Fruit fly (Drosophila melanogaster) whole organism, pupa: Measurements from ENCODE around the gene slif.

ENCODE experiments used
- CG10348 ChIP-seq: fragments of 200-800 bp; sonication (Bioruptor generic); IDR thresholded peaks from 2 replicates; pipeline ENCODE4 v1.3.6; 2022; ENCODE audit warnings: missing biosample characterization, missing genetic modification characterization
- CG12605 ChIP-seq: fragments of 200-800 bp; sonication (Bioruptor generic); IDR thresholded peaks from 2 replicates; pipeline ENCODE4 v1.3.6; 2022; ENCODE audit warnings: missing biosample characterization, missing genetic modification characterization
- CG13204 ChIP-seq: fragments of 200-800 bp; sonication (Bioruptor generic); optimal IDR thresholded peaks from 2 replicates; lab custom pipeline; 2018; ENCODE audit warnings: missing biosample characterization, mild to moderate bottlenecking, missing genetic modification characterization, moderate library complexity
- CG14655 ChIP-seq: fragments of 200-800 bp; sonication (Bioruptor generic); optimal IDR thresholded peaks from 3 replicates; lab custom pipeline; 2017; ENCODE audit warnings: mild to moderate bottlenecking, missing biosample characterization, missing genetic modification reagents, missing genetic modification characterization
- CG15710 ChIP-seq: fragments of 200-800 bp; sonication (Bioruptor generic); optimal IDR thresholded peaks from 2 replicates; lab custom pipeline; 2018; ENCODE audit warnings: missing biosample characterization, mild to moderate bottlenecking, missing genetic modification characterization, moderate library complexity
- CG17806 ChIP-seq: fragments of 200-800 bp; sonication (Bioruptor generic); optimal IDR thresholded peaks from 2 replicates; lab custom pipeline; 2018; ENCODE audit warnings: missing biosample characterization, mild to moderate bottlenecking, missing genetic modification characterization, moderate library complexity
- CG32121 ChIP-seq: fragments of 200-800 bp; sonication (Bioruptor generic); IDR thresholded peaks from 2 replicates; pipeline ENCODE4 v1.3.6; 2022; ENCODE audit warnings: missing biosample characterization, missing genetic modification characterization
- CG34367 ChIP-seq: fragments of 200-800 bp; sonication (Bioruptor generic); optimal IDR thresholded peaks from 2 replicates; lab custom pipeline; 2018; ENCODE audit warnings: missing biosample characterization, mild to moderate bottlenecking, missing genetic modification characterization
- CG4496 ChIP-seq: fragments of 200-800 bp; sonication (Bioruptor generic); IDR thresholded peaks from 3 replicates; pipeline ENCODE4 v1.3.6; 2022; ENCODE audit warnings: missing biosample characterization, missing genetic modification characterization
- CG8159 ChIP-seq: fragments of 200-800 bp; sonication (Bioruptor generic); optimal IDR thresholded peaks from 3 replicates; lab custom pipeline; 2018; ENCODE audit warnings: missing biosample characterization, mild to moderate bottlenecking, missing genetic modification characterization, moderate library complexity
- CG8301 ChIP-seq: fragments of 200-800 bp; sonication (Bioruptor generic); optimal IDR thresholded peaks from 2 replicates; lab custom pipeline; 2018; ENCODE audit warnings: missing biosample characterization, mild to moderate bottlenecking, missing genetic modification characterization
- CG9948 ChIP-seq: fragments of 200-800 bp; sonication (Bioruptor generic); optimal IDR thresholded peaks from 2 replicates; lab custom pipeline; 2018; ENCODE audit warnings: missing biosample characterization, mild to moderate bottlenecking, missing genetic modification characterization, moderate library complexity
- D1 ChIP-seq: fragments of 200-800 bp; sonication (Bioruptor generic); optimal IDR thresholded peaks from 2 replicates; lab custom pipeline; 2018; ENCODE audit warnings: missing biosample characterization, mild to moderate bottlenecking, missing genetic modification characterization, moderate library complexity
- EcR ChIP-seq: fragments of 200-800 bp; sonication (Bioruptor generic); optimal IDR thresholded peaks from 3 replicates; lab custom pipeline; 2019; ENCODE audit warnings: missing biosample characterization, missing genetic modification characterization, mild to moderate bottlenecking, moderate library complexity, missing genetic modification reagents
- Ets98B ChIP-seq: fragments of 200-800 bp; sonication (Bioruptor generic); IDR thresholded peaks from 2 replicates; pipeline ENCODE4 v1.3.6; 2022; ENCODE audit warnings: missing biosample characterization, missing genetic modification characterization
- Pif1A ChIP-seq: fragments of 200-800 bp; sonication (Bioruptor generic); optimal IDR thresholded peaks from 3 replicates; lab custom pipeline; 2016; ENCODE audit warnings: missing biosample characterization, missing genetic modification characterization
- Pif1B ChIP-seq: fragments of 200-800 bp; sonication (Bioruptor generic); optimal IDR thresholded peaks from 3 replicates; lab custom pipeline; 2016; ENCODE audit warnings: missing biosample characterization, missing genetic modification characterization
- Snoo ChIP-seq: fragments of 200-800 bp; sonication (Bioruptor generic); optimal IDR thresholded peaks from 3 replicates; lab custom pipeline; 2017; ENCODE audit warnings: missing biosample characterization, mild to moderate bottlenecking, missing genetic modification characterization, inconsistent platforms
- fd96Ca ChIP-seq: fragments of 200-800 bp; sonication (Bioruptor generic); IDR thresholded peaks from 3 replicates; pipeline ENCODE4 v1.3.6; 2022; ENCODE audit warnings: missing biosample characterization, missing genetic modification characterization
- gl ChIP-seq: fragments of 200-800 bp; sonication (Bioruptor generic); optimal IDR thresholded peaks from 2 replicates; lab custom pipeline; 2018; ENCODE audit warnings: missing biosample characterization, mild to moderate bottlenecking, missing genetic modification characterization
- rn ChIP-seq: fragments of 200-800 bp; sonication (Bioruptor generic); IDR thresholded peaks from 2 replicates; pipeline ENCODE4 v1.3.6; 2022; ENCODE audit warnings: missing biosample characterization, missing genetic modification characterization

Gene slif

DNA sequence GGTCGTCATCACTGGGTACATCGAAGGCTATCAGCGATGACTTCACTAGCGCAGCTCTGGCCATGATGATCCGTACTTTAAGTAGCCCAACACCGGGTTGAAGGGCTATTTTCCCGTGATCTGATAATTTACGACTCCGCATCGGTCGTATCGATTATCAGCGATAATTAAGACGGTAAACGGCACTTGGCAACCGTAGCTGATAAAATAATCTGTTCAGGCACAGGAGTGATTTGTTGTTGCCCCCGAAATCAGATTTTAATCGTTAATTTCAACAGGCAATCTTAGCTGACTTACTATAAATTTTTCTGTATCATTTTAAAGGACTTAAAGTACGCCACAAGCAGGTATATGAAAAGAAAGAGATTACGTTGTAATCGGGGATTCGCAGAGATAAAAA lies 5.0 kb downstream of the slif start:
- TF ChIP-seq EcR: no peak
- no peak for TF ChIP-seq rn (GFP tag; lab: Robert Waterston, UW)
- no peak for TF ChIP-seq CG14655
- TF ChIP-seq CG32121 (GFP tag; lab: Robert Waterston, UW): no peak
- TF ChIP-seq CG12605 (GFP tag; lab: Robert Waterston, UW): no peak
- TF ChIP-seq Pif1B: no peak
- TF ChIP-seq CG13204 (GFP tag; lab: Kevin White, UChicago): no peak
- no peak for TF ChIP-seq Ets98B (GFP tag; lab: Robert Waterston, UW)
- TF ChIP-seq fd96Ca (GFP tag; lab: Robert Waterston, UW): no peak
- TF ChIP-seq Snoo: no peak
- no peak for TF ChIP-seq CG4496
- no peak for TF ChIP-seq CG34367 (tag; lab: Kevin White, UChicago)
- TF ChIP-seq CG8159: no peak
- no peak for TF ChIP-seq CG17806 (tag; lab: Kevin White, UChicago)
- no peak for TF ChIP-seq Pif1A
- TF ChIP-seq CG8301: no peak
- no peak for TF ChIP-seq CG10348
- TF ChIP-seq CG15710 (tag; lab: Kevin White, UChicago): no peak
- TF ChIP-seq D1: no peak
- TF ChIP-seq CG9948: no peak
- TF ChIP-seq, all 21 proteins: peak for 0

DNA sequence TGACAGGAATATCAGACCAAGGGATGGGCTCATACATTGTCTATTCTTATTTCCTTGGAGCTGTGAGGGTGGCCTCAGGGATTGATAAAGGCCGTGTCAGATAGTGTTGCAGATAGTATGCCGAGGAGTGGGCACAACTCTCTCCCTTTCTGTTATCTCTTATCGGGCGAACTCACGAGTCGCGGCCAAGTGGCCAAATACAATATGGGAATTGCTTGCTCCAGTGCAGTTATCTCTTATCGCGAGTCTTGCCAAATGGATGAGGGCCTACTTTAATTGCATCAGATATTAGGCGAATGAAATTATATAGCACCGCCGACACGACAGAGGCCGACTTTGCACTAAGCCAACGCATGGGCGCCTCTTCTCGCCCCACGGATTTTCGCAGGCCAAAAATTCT lies 6.1 kb downstream of the slif start:
- TF ChIP-seq CG8301 (no peak), EcR (peak; percentile 47)
- TF ChIP-seq, all 21 proteins: peak for 1

DNA sequence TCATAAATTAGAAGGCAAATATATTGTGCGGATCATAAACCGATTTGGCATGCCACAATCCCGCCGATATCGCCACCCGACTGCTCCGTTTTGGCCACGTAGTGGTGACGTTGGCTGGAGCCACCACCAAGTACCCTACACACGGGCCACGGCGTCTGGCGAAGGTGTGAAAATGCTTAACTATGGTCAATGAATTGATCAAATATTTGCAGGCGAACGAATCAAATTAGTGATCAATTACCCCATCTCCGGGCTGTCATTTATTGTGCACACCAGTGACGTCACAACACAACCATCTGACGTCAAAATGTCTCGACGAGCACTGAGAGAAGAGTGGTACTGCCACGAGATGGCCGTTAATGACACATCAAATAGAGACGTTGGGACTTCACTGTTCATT lies 6.8 kb downstream of the slif start:
- TF ChIP-seq CG8301 (no peak), CG8159 (no peak), Pif1B (no peak), CG9948 (no peak), CG17806 (tag; lab: Kevin White, UChicago) (no peak), CG14655 (no peak), Ets98B (GFP tag; lab: Robert Waterston, UW) (no peak), CG34367 (tag; lab: Kevin White, UChicago) (no peak), CG13204 (GFP tag; lab: Kevin White, UChicago) (no peak), EcR (no peak), rn (GFP tag; lab: Robert Waterston, UW) (no peak), CG10348 (no peak), CG12605 (GFP tag; lab: Robert Waterston, UW) (no peak), CG4496 (no peak)

DNA sequence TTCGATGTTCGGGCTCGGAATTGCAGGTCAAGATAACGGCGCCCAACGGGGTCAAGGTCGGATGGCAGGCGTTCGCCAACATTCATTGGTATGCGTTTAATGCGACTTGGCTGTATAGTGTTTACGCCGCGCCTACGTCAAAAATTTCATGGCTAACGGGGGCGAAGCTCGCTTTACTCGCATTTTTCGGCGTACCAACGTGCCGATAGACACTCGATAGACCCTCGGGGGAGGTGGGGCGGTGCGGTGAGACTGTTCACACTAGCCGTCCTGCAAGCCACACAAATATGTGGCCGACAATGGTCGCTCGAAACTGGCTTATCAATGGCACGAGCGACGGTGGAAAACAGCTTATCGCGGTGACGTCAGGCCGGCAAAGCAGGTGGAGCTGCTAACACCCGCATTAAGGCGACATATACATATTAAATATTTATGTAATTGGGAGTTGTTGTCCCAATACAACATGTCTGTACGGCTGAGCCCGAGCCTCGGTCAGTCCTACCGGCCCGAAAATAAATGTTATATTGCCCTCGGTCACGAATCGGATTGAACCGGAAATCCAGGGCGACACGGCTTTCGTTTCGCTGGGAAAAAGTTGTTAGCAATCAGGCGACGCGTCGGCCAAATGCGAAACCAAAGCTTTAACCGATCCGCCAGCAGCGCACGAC lies 7.9 kb downstream of the slif start:
- no peak for TF ChIP-seq CG13204 (GFP tag; lab: Kevin White, UChicago)
- TF ChIP-seq CG4496: no peak
- TF ChIP-seq D1: no peak
- TF ChIP-seq CG9948: no peak

DNA sequence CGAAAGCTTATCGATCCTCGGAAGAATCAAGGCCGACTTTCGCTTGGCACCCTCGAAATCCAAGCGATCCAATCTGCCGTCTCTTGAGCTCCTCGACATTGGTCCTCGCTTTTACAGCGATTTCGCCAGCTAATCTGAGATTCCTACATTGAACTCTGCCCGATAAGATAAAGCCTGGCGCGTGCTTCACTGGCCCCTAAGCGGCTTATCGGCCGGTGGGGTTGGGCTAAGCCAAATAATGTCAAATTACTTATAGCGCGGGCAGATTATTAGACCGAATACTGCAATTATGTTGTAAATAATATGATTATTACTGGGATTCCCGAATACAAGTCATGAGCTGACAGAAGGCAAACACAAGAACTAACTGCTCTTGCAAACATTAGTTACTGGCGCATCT lies 9.2 kb downstream of the slif start:
- TF ChIP-seq CG8301 (no peak), CG14655 (no peak), D1 (no peak), fd96Ca (GFP tag; lab: Robert Waterston, UW) (no peak), Ets98B (GFP tag; lab: Robert Waterston, UW) (no peak), rn (GFP tag; lab: Robert Waterston, UW) (no peak), CG32121 (GFP tag; lab: Robert Waterston, UW) (no peak), Pif1B (no peak), CG4496 (no peak), CG9948 (no peak), CG15710 (tag; lab: Kevin White, UChicago) (no peak), gl (tag; lab: Kevin White, UChicago) (no peak), CG17806 (tag; lab: Kevin White, UChicago) (no peak), CG12605 (GFP tag; lab: Robert Waterston, UW) (no peak), CG13204 (GFP tag; lab: Kevin White, UChicago) (no peak), CG34367 (tag; lab: Kevin White, UChicago) (no peak), EcR (no peak), Pif1A (no peak), CG10348 (no peak)

DNA sequence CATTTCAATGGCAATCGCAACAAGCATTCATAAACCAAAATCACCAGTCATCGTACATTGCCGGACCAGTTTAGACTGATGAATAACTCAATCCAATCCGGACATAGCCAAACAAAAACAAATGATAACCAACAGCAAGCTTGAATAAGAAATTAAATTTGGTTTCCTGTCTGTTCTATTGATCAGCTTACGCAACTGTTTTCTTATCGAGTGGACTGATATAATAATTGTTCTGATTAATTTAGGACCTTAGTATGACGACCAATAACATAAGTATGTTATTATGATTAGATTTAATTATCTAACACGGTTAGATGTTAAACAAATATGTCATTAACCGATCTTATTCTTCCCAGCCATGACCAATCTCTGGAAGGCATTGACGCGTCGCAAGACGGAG lies 10.2 kb downstream of the slif start:
- no peak for TF ChIP-seq CG32121 (GFP tag; lab: Robert Waterston, UW)
- no peak for TF ChIP-seq CG15710 (tag; lab: Kevin White, UChicago)
- no peak for TF ChIP-seq CG12605 (GFP tag; lab: Robert Waterston, UW)
- TF ChIP-seq Pif1A: no peak
- TF ChIP-seq Snoo: no peak

DNA sequence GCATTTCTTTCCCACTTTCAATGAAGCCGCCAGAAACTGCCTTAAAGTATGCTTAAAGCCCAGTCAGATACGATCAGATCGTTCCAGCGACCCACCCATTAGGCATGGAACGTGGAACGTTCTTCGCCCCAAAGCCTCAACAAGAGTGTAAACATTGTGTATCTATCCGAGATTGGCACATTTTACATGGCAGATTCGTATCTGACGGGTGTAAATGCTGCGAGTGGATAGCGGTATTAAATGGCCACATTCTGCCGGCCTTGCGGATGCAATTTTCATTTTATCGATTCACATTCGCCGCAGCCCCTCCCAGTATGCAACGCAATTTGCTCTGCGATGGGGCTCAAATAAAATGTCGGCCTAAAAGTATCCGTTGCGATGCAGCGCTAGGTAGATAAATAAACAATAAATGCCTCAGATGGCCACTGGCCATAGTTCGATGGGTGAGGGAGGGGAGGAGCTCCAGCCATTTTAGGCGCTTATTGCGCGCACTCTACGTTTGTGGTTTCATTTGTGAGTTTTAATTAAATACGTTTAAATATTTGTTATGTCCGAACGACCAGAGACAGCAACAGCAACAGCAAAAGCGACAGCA lies 13.9 kb downstream of the slif start:
- TF ChIP-seq D1: peak; percentile 15
- TF ChIP-seq rn (GFP tag; lab: Robert Waterston, UW): no peak
